Worm (Caenorhabditis elegans) whole organism, L3 larva: Measurements from ENCODE around the gene T20B5.2.

Source experiments
- ama-1 ChIP-seq: fragments of 150-350 bp; optimal IDR thresholded peaks from 2 replicates; lab custom pipeline; 2018
- ceh-16 ChIP-seq: sonication (generic microtip); optimal IDR thresholded peaks from 2 replicates; lab custom pipeline; 2017; ENCODE audit warnings: missing biosample characterization, missing genetic modification characterization
- ceh-28 ChIP-seq: fragments of 150-350 bp; optimal IDR thresholded peaks from 2 replicates; lab custom pipeline; 2014; ENCODE audit warnings: missing biosample characterization, missing genetic modification reagents, missing genetic modification characterization
- lin-39 ChIP-seq: fragments of 150-350 bp; optimal IDR thresholded peaks from 2 replicates; lab custom pipeline; 2018; ENCODE audit warnings: missing biosample characterization, missing genetic modification reagents, missing genetic modification characterization
- nhr-12 ChIP-seq: fragments of 150-350 bp; optimal IDR thresholded peaks from 2 replicates; lab custom pipeline; 2014; ENCODE audit warnings: missing biosample characterization, missing genetic modification characterization
- nhr-28 ChIP-seq: fragments of 150-350 bp; optimal IDR thresholded peaks from 2 replicates; lab custom pipeline; 2014; ENCODE audit warnings: missing biosample characterization, missing genetic modification characterization
- nhr-76 ChIP-seq: fragments of 150-350 bp; sonication (generic microtip); optimal IDR thresholded peaks from 5 replicates; lab custom pipeline; 2014; ENCODE audit warnings: missing biosample characterization, missing genetic modification characterization
- nhr-77 ChIP-seq: fragments of 150-350 bp; optimal IDR thresholded peaks from 2 replicates; lab custom pipeline; 2014; ENCODE audit warnings: missing biosample characterization, missing genetic modification characterization
- pqm-1 ChIP-seq: fragments of 150-350 bp; optimal IDR thresholded peaks from 2 replicates; lab custom pipeline; 2017; ENCODE audit warnings: missing biosample characterization, missing genetic modification characterization, inconsistent platforms
- skn-1 ChIP-seq: fragments of 150-350 bp; optimal IDR thresholded peaks from 2 replicates; lab custom pipeline; 2014; ENCODE audit warnings: missing biosample characterization, missing genetic modification characterization
- snpc-4 ChIP-seq: fragments of 150-350 bp; optimal IDR thresholded peaks from 2 replicates; lab custom pipeline; 2014; ENCODE audit warnings: missing biosample characterization, missing genetic modification characterization
- unc-62 ChIP-seq: fragments of 150-350 bp; sonication (generic microtip); optimal IDR thresholded peaks from 4 replicates; lab custom pipeline; 2014; ENCODE audit warnings: missing biosample characterization, missing genetic modification reagents, missing genetic modification characterization
- ztf-11 ChIP-seq: fragments of 150-350 bp; optimal IDR thresholded peaks from 2 replicates; lab custom pipeline; 2014; ENCODE audit warnings: missing biosample characterization, missing genetic modification characterization

DNA sequence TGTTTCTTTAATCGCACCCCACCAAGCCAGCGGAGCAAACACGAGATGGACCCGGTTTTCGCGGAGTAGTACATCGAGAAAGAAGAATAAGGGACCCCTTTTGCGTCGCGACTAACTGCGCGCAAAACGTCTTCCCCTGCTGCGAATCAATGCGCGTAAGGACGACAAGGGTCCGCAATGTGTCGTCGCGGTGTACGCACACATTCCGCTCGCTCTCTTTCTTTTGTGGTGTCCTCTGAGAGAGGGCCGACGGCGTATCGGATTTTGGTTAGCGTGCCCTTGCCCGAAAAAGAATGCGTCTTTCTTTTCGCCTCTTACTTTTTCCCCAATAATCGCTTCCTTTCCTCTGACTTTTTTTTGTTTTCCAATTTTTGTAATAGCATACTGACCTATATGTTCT lies 6.9 kb downstream of the T20B5.2 start:
- TF ChIP-seq nhr-28 (tag; lab: Kevin White, UChicago) (no peak), unc-62 (GFP tag; lab: Kevin White, UChicago) (no peak), snpc-4 (no peak), nhr-77 (no peak), nhr-76 (tag; lab: Kevin White, UChicago) (no peak), lin-39 (peak; percentile 83), pqm-1 (tag; lab: Kevin White, UChicago) (peak; percentile 5), ceh-28 (tag; lab: Kevin White, UChicago) (peak; percentile 13), skn-1 (tag; lab: Kevin White, UChicago) (peak; percentile 38), ztf-11 (no peak), ceh-16 (tag; lab: Kevin White, UChicago) (no peak), nhr-12 (tag; lab: Kevin White, UChicago) (no peak), ama-1 (lab: Kevin White, UChicago) (no peak)
